Fruit fly (Drosophila melanogaster): Measurements from ENCODE around the gene CG4281.
A peak's percentile ranks its signal among the peaks of the same experiment; 100 is the strongest.

CG4281 gene

dm6 chrX:2081848-2082365, 17.0 kb upstream of the CG4281 start (continued):
- TF ChIP-seq Nf-YA (GFP tag; IDR thresholded peaks at IDR 0.05) (no peak), CG6272 (GFP tag; IDR thresholded peaks at IDR 0.05) (no peak), al (GFP tag; IDR thresholded peaks at IDR 0.05) (no peak), CG12104 (GFP tag; optimal IDR thresholded peaks at IDR 0.05) (no peak), amos (GFP tag; IDR thresholded peaks at IDR 0.05; ENCODE audit: partially characterized antibody) (no peak), seq (GFP tag; IDR thresholded peaks at IDR 0.05) (no peak), ash1 (GFP tag; optimal IDR thresholded peaks at IDR 0.05) (no peak), ewg (GFP tag; optimal IDR thresholded peaks at IDR 0.05) (peak; percentile 68), onecut (GFP tag; IDR thresholded peaks at IDR 0.05) (peak; percentile 95), emc (GFP tag; optimal IDR thresholded peaks at IDR 0.05) (no peak), tup (GFP tag; optimal IDR thresholded peaks at IDR 0.05) (no peak), pho (GFP tag; optimal IDR thresholded peaks at IDR 0.05) (no peak), bcd (GFP tag; optimal IDR thresholded peaks at IDR 0.05) (no peak), Med (GFP tag) (peak; percentile 12), trh (GFP tag; optimal IDR thresholded peaks at IDR 0.05) (no peak), Sry-β (GFP tag; optimal IDR thresholded peaks at IDR 0.05) (no peak), CG14710 (tag; optimal IDR thresholded peaks at IDR 0.05) (no peak), kay (GFP tag; optimal IDR thresholded peaks at IDR 0.05) (no peak), CG14014 (GFP tag; IDR thresholded peaks at IDR 0.05) (no peak), CG17328 (GFP tag; IDR thresholded peaks at IDR 0.05) (no peak), Hmr (GFP tag; optimal IDR thresholded peaks at IDR 0.05) (no peak), CG5180 (GFP tag; optimal IDR thresholded peaks at IDR 0.05) (no peak), CG8388 (GFP tag; optimal IDR thresholded peaks at IDR 0.05) (no peak), crc (GFP tag; optimal IDR thresholded peaks at IDR 0.05) (no peak), nerfin-1 (tag; optimal IDR thresholded peaks at IDR 0.05) (peak; percentile 44), CG12219 (GFP tag; optimal IDR thresholded peaks at IDR 0.05) (no peak), eve (GFP tag; optimal IDR thresholded peaks at IDR 0.05) (no peak), chn (GFP tag; optimal IDR thresholded peaks at IDR 0.05) (no peak), crol (GFP tag; IDR thresholded peaks at IDR 0.05) (peak; percentile 70), Ets97D (GFP tag; optimal IDR thresholded peaks at IDR 0.05) (no peak), lola (GFP tag; optimal IDR thresholded peaks at IDR 0.05) (no peak), CG15696 (tag; optimal IDR thresholded peaks at IDR 0.05) (no peak)

- TF ChIP-seq CG9932 (GFP tag; IDR thresholded peaks at IDR 0.05) (peak; percentile 37; the same call in 1 of the 2 replicates), oc (tag; optimal IDR thresholded peaks at IDR 0.05) (peak; percentile 16), CG10431 (GFP tag; optimal IDR thresholded peaks at IDR 0.05) (no peak), Mrtf (GFP tag; IDR thresholded peaks at IDR 0.05) (no peak), CG12391 (tag; optimal IDR thresholded peaks at IDR 0.05) (peak; percentile 60), CG15601 (tag; optimal IDR thresholded peaks at IDR 0.05) (peak; percentile 78), MBD-R2 (GFP tag; IDR thresholded peaks at IDR 0.05) (peak; percentile 86), chif (GFP tag; optimal IDR thresholded peaks at IDR 0.05) (peak; percentile 16 to 33), cato (GFP tag; optimal IDR thresholded peaks at IDR 0.05; ENCODE audit: borderline replicate concordance) (no peak), CG9215 (GFP tag; IDR thresholded peaks at IDR 0.05) (no peak), CG6791 (GFP tag; IDR thresholded peaks at IDR 0.05; ENCODE audit: partially characterized antibody) (0 out of 3 replicates have a peak, but pooled peaks have one; percentile 49), Sry-β (GFP tag; optimal IDR thresholded peaks at IDR 0.05) (no peak), Dad (GFP tag; optimal IDR thresholded peaks at IDR 0.05) (peak; percentile 24), Ets65A (GFP tag) (peak; percentile 88), mam (GFP tag; optimal IDR thresholded peaks at IDR 0.05) (no peak), CG3281 (GFP tag; optimal IDR thresholded peaks at IDR 0.05) (peak; percentile 36), Optix (GFP tag; IDR thresholded peaks at IDR 0.05) (no peak), CG12769 (tag; optimal IDR thresholded peaks at IDR 0.05) (peak; percentile 78), CG6683 (GFP tag; optimal IDR thresholded peaks at IDR 0.05) (no peak), pfk (GFP tag; optimal IDR thresholded peaks at IDR 0.05) (peak; percentile 64)
Measured at dm6 chrX:2080367-2080927, 15.5 kb upstream of the CG4281 start, which contains the start of the genes CG16903 and Unc-76. TSS of gene CG16903 (minus strand) at chrX:2080405. TSS of gene Unc-76 (plus strand) at chrX:2080610.
